Fruit fly (Drosophila melanogaster) whole organism, embryonic: ENCODE results near the gene PolG2.

ENCODE experiments used
- Abd-B ChIP-seq: fragments of 200-800 bp; sonication (Bioruptor generic); optimal IDR thresholded peaks from 2 replicates; lab custom pipeline; 2018; ENCODE audit warnings: missing biosample characterization, mild to moderate bottlenecking, missing genetic modification characterization, moderate library complexity
- Adf1 ChIP-seq: fragments of 200-800 bp; sonication (Bioruptor generic); IDR thresholded peaks from 2 replicates; pipeline ENCODE4 v1.3.6; 2022; ENCODE audit warnings: missing biosample characterization, missing genetic modification characterization
- CG10209 ChIP-seq: fragments of 200-800 bp; sonication (Bioruptor generic); optimal IDR thresholded peaks from 3 replicates; lab custom pipeline; 2017; ENCODE audit warnings: missing biosample characterization, mild to moderate bottlenecking, missing genetic modification characterization, missing genetic modification reagents
- CG1024 ChIP-seq: fragments of 200-800 bp; sonication (Bioruptor generic); IDR thresholded peaks from 2 replicates; pipeline ENCODE4 v1.3.6; 2022; ENCODE audit warnings: missing biosample characterization, missing genetic modification characterization
- CG10462 ChIP-seq: fragments of 200-800 bp; sonication (Bioruptor generic); optimal IDR thresholded peaks from 2 replicates; lab custom pipeline; 2016; ENCODE audit warnings: missing biosample characterization, missing genetic modification characterization
- CG12236 ChIP-seq: fragments of 200-800 bp; sonication (Bioruptor generic); optimal IDR thresholded peaks from 2 replicates; lab custom pipeline; 2016; ENCODE audit warnings: missing biosample characterization, missing genetic modification characterization
- CG12942 ChIP-seq: fragments of 200-800 bp; sonication (Bioruptor generic); optimal IDR thresholded peaks from 3 replicates; lab custom pipeline; 2016; ENCODE audit warnings: missing biosample characterization, missing genetic modification characterization
- CG13424 ChIP-seq: fragments of 200-800 bp; sonication (Bioruptor generic); optimal IDR thresholded peaks from 2 replicates; lab custom pipeline; 2019; ENCODE audit warnings: missing biosample characterization, mild to moderate bottlenecking, missing genetic modification characterization, moderate library complexity
- CG17802 ChIP-seq: fragments of 200-800 bp; sonication (Bioruptor generic); optimal IDR thresholded peaks from 2 replicates; lab custom pipeline; 2018; ENCODE audit warnings: missing biosample characterization, mild to moderate bottlenecking, missing genetic modification characterization, moderate library complexity
- CG33557 ChIP-seq: fragments of 200-800 bp; sonication (Bioruptor generic); optimal IDR thresholded peaks from 2 replicates; lab custom pipeline; 2019; ENCODE audit warnings: missing biosample characterization, mild to moderate bottlenecking, missing genetic modification characterization, moderate library complexity
- CG3407 ChIP-seq: fragments of 200-800 bp; sonication (Bioruptor generic); optimal IDR thresholded peaks from 2 replicates; lab custom pipeline; 2018; ENCODE audit warnings: missing biosample characterization, mild to moderate bottlenecking, missing genetic modification characterization
- CG4820 ChIP-seq: fragments of 200-800 bp; sonication (Bioruptor generic); optimal IDR thresholded peaks from 3 replicates; lab custom pipeline; 2016; ENCODE audit warnings: missing biosample characterization, missing genetic modification characterization
- CG5180 ChIP-seq: fragments of 200-800 bp; sonication (Bioruptor generic); optimal IDR thresholded peaks from 3 replicates; lab custom pipeline; 2017; ENCODE audit warnings: missing biosample characterization, missing genetic modification characterization, mild to moderate bottlenecking, moderate library complexity, missing genetic modification reagents
- CG6272 ChIP-seq: fragments of 200-800 bp; sonication (Bioruptor generic); IDR thresholded peaks from 2 replicates; pipeline ENCODE4 v1.3.6; 2022; ENCODE audit warnings: missing biosample characterization, missing genetic modification characterization
- CG6791 ChIP-seq: fragments of 200-800 bp; sonication (Bioruptor generic); IDR thresholded peaks from 3 replicates; pipeline ENCODE4 v1.3.6; 2022; ENCODE audit warnings: missing biosample characterization, missing genetic modification characterization; ENCODE audit not compliant: partially characterized antibody
- CG7963 ChIP-seq: fragments of 200-800 bp; sonication (Bioruptor generic); IDR thresholded peaks from 3 replicates; pipeline ENCODE4 v1.3.6; 2022; ENCODE audit warnings: missing biosample characterization, missing genetic modification characterization; ENCODE audit not compliant: partially characterized antibody
- CG8478 ChIP-seq: fragments of >200 bp; optimal IDR thresholded peaks from 2 replicates; lab custom pipeline; 2018
- CG9797 ChIP-seq: fragments of 200-800 bp; sonication (Bioruptor generic); optimal IDR thresholded peaks from 3 replicates; lab custom pipeline; 2018; ENCODE audit warnings: missing biosample characterization, mild to moderate bottlenecking, missing genetic modification characterization
- CG9817 ChIP-seq: fragments of 200-800 bp; sonication (Bioruptor generic); optimal IDR thresholded peaks from 2 replicates; lab custom pipeline; 2018; ENCODE audit warnings: missing biosample characterization, mild to moderate bottlenecking, missing genetic modification characterization, moderate library complexity
- Chrac-16 ChIP-seq: fragments of 200-800 bp; sonication (Bioruptor generic); optimal IDR thresholded peaks from 3 replicates; lab custom pipeline; 2016; ENCODE audit warnings: missing biosample characterization, missing genetic modification characterization
- HmgD ChIP-seq: fragments of 200-800 bp; sonication (Bioruptor generic); optimal IDR thresholded peaks from 3 replicates; lab custom pipeline; 2016; ENCODE audit warnings: missing biosample characterization, missing genetic modification characterization
- Hmr ChIP-seq: fragments of 200-800 bp; sonication (Bioruptor generic); optimal IDR thresholded peaks from 3 replicates; lab custom pipeline; 2017; ENCODE audit warnings: mild to moderate bottlenecking, missing biosample characterization, missing genetic modification reagents, missing genetic modification characterization
- Hr3 ChIP-seq: fragments of 200-800 bp; sonication (Bioruptor generic); optimal IDR thresholded peaks from 3 replicates; lab custom pipeline; 2016; ENCODE audit warnings: missing biosample characterization, missing genetic modification characterization
- Hr78 ChIP-seq, 2 experiments: fragments of 200-800 bp in 1 of 2; fragments of >200 bp in 1 of 2; sonication (Bioruptor generic) in 1 of 2; optimal IDR thresholded peaks; 2 replicates each; lab custom pipeline; 2017 to 2019; ENCODE audit warnings: missing biosample characterization in 2 of 2, missing genetic modification characterization in 2 of 2, mild to moderate bottlenecking in 1 of 2, moderate library complexity in 1 of 2
- NC2α ChIP-seq: fragments of 200-800 bp; sonication (Bioruptor generic); optimal IDR thresholded peaks from 2 replicates; lab custom pipeline; 2016; ENCODE audit warnings: missing biosample characterization, missing genetic modification characterization
- Pdp1 ChIP-seq, 2 experiments: fragments of 200-800 bp; sonication (Bioruptor generic); optimal IDR thresholded peaks; 3 replicates each; lab custom pipeline; 2016; ENCODE audit warnings: missing biosample characterization in 2 of 2, missing genetic modification characterization in 2 of 2, mild to moderate bottlenecking in 1 of 2, moderate library complexity in 1 of 2
- Side ChIP-seq: fragments of 200-800 bp; sonication (Bioruptor generic); optimal IDR thresholded peaks from 2 replicates; lab custom pipeline; 2016; ENCODE audit warnings: missing biosample characterization, missing genetic modification characterization
- Spps ChIP-seq: fragments of 200-800 bp; sonication (Bioruptor generic); optimal IDR thresholded peaks from 2 replicates; lab custom pipeline; 2018; ENCODE audit warnings: missing biosample characterization, mild to moderate bottlenecking, missing genetic modification characterization
- Tbp ChIP-seq: fragments of >200 bp; optimal IDR thresholded peaks from 2 replicates; lab custom pipeline; 2018; ENCODE audit warnings: missing biosample characterization, missing genetic modification characterization
- ara ChIP-seq: fragments of 200-800 bp; sonication (Bioruptor generic); IDR thresholded peaks from 2 replicates; pipeline ENCODE4 v1.3.6; 2022; ENCODE audit warnings: missing biosample characterization, missing genetic modification characterization
- bab2 ChIP-seq: fragments of 200-800 bp; sonication (Bioruptor generic); optimal IDR thresholded peaks from 2 replicates; lab custom pipeline; 2016; ENCODE audit warnings: missing biosample characterization, missing genetic modification characterization
- bcd ChIP-seq: fragments of 200-800 bp; sonication (Bioruptor generic); optimal IDR thresholded peaks from 2 replicates; lab custom pipeline; 2017; ENCODE audit warnings: missing biosample characterization, mild to moderate bottlenecking, missing genetic modification characterization
- chm ChIP-seq: fragments of 200-800 bp; sonication (Bioruptor generic); IDR thresholded peaks from 2 replicates; pipeline ENCODE4 v1.3.6; 2022; ENCODE audit warnings: missing biosample characterization, missing genetic modification characterization
- dysf ChIP-seq: fragments of 200-800 bp; sonication (Bioruptor generic); IDR thresholded peaks from 3 replicates; pipeline ENCODE4 v1.3.6; 2022; ENCODE audit warnings: missing biosample characterization, missing genetic modification characterization
- en ChIP-seq: fragments of 200-800 bp; sonication (Bioruptor generic); optimal IDR thresholded peaks from 2 replicates; lab custom pipeline; 2016; ENCODE audit warnings: missing biosample characterization, missing genetic modification characterization
- fd102C ChIP-seq: fragments of 200-800 bp; sonication (Bioruptor generic); optimal IDR thresholded peaks from 2 replicates; lab custom pipeline; 2018; ENCODE audit warnings: missing biosample characterization, mild to moderate bottlenecking, missing genetic modification characterization, moderate library complexity
- fu2 ChIP-seq: fragments of 200-800 bp; sonication (Bioruptor generic); optimal IDR thresholded peaks from 2 replicates; lab custom pipeline; 2016; ENCODE audit warnings: missing biosample characterization, missing genetic modification characterization
- gfzf ChIP-seq: fragments of 200-800 bp; sonication (Bioruptor generic); optimal IDR thresholded peaks from 2 replicates; lab custom pipeline; 2016; ENCODE audit warnings: missing biosample characterization, mild to moderate bottlenecking, missing genetic modification characterization, moderate library complexity
- grn ChIP-seq: fragments of 200-800 bp; sonication (Bioruptor generic); optimal IDR thresholded peaks from 3 replicates; lab custom pipeline; 2017; ENCODE audit warnings: missing biosample characterization, missing genetic modification characterization
- gro ChIP-seq: fragments of 200-800 bp; sonication (Bioruptor generic); optimal IDR thresholded peaks from 2 replicates; lab custom pipeline; 2016; ENCODE audit warnings: missing biosample characterization, missing genetic modification characterization
- ham ChIP-seq: fragments of 200-800 bp; sonication (Bioruptor generic); IDR thresholded peaks from 2 replicates; pipeline ENCODE4 v1.3.6; 2022; ENCODE audit warnings: missing biosample characterization, missing genetic modification characterization
- hkb ChIP-seq, 2 experiments: fragments of 200-800 bp in 1 of 2; fragments of >200 bp in 1 of 2; sonication (Bioruptor generic) in 1 of 2; IDR thresholded peaks in 1 of 2; optimal IDR thresholded peaks in 1 of 2; 2 replicates each; pipeline versions ENCODE4 v1.3.6 to Lab custom; 2017 to 2022; ENCODE audit warnings: missing biosample characterization in 1 of 2, missing genetic modification characterization in 1 of 2
- jumu ChIP-seq: fragments of 200-800 bp; sonication (Bioruptor generic); optimal IDR thresholded peaks from 3 replicates; lab custom pipeline; 2016; ENCODE audit warnings: missing biosample characterization, missing genetic modification characterization
- row ChIP-seq: fragments of 200-800 bp; sonication (Bioruptor generic); IDR thresholded peaks from 3 replicates; pipeline ENCODE4 v1.3.6; 2022; ENCODE audit warnings: missing biosample characterization, missing genetic modification characterization
- slbo ChIP-seq: fragments of 200-800 bp; sonication (Bioruptor generic); IDR thresholded peaks from 2 replicates; pipeline ENCODE4 v1.3.6; 2022; ENCODE audit warnings: missing biosample characterization, missing genetic modification characterization
- tap ChIP-seq: fragments of 200-800 bp; optimal IDR thresholded peaks from 3 replicates; lab custom pipeline; 2019; ENCODE audit warnings: missing biosample characterization, mild to moderate bottlenecking, missing genetic modification characterization, moderate library complexity
- unc-4 ChIP-seq: fragments of 200-800 bp; sonication (Bioruptor generic); IDR thresholded peaks from 2 replicates; pipeline ENCODE4 v1.3.6; 2022; ENCODE audit warnings: missing biosample characterization, missing genetic modification characterization; ENCODE audit not compliant: partially characterized antibody
- z ChIP-seq: fragments of 200-800 bp; sonication (Bioruptor generic); IDR thresholded peaks from 3 replicates; pipeline ENCODE4 v1.3.6; 2022; ENCODE audit warnings: missing biosample characterization, missing genetic modification characterization
- zen2 ChIP-seq: fragments of 200-800 bp; sonication (Bioruptor generic); IDR thresholded peaks from 3 replicates; pipeline ENCODE4 v1.3.6; 2022; ENCODE audit warnings: missing biosample characterization, missing genetic modification characterization; ENCODE audit not compliant: partially characterized antibody

The PolG2 gene

dm6 chr2L:13783264-13784154, 49.4 kb downstream of the PolG2 start, which contains the start of gene Eato (continued):
- TF ChIP-seq gfzf (GFP tag; lab: Kevin White, UChicago) (peak; percentile 25), fu2 (GFP tag; lab: Kevin White, UChicago) (peak; percentile 16), CG33557 (GFP tag; lab: Kevin White, UChicago) (peak; percentile 8), CG9817 (tag; lab: Kevin White, UChicago) (no peak), ara (GFP tag; lab: Robert Waterston, UW) (no peak), CG5180 (GFP tag; lab: Kevin White, UChicago) (no peak), zen2 (peak; percentile 50; the same call in 2 of the 3 replicates), CG17802 (peak; percentile 35), slbo (GFP tag; lab: Robert Waterston, UW) (peak; percentile 55), jumu (no peak), chm (GFP tag; lab: Robert Waterston, UW) (no peak), CG3407 (GFP tag; lab: Kevin White, UChicago) (no peak), bab2 (GFP tag; lab: Kevin White, UChicago) (no peak), Side (GFP tag; lab: Kevin White, UChicago) (no peak), CG7963 (peak; percentile 47; the same call in 1 of the 3 replicates), gro (GFP tag; lab: Kevin White, UChicago) (no peak), CG12942 (GFP tag; lab: Kevin White, UChicago) (no peak), Spps (no peak), Chrac-16 (GFP tag; lab: Kevin White, UChicago) (peak; percentile 0), Hmr (GFP tag; lab: Kevin White, UChicago) (no peak), hkb (optimal IDR thresholded peaks at IDR 0.05; lab: Kevin White, UChicago) (no peak), hkb (GFP tag; IDR thresholded peaks at IDR 0.05; lab: Robert Waterston, UW) (no peak), grn (no peak), fd102C (GFP tag; lab: Kevin White, UChicago) (no peak), ham (GFP tag; lab: Robert Waterston, UW) (no peak), CG4820 (no peak), unc-4 (GFP tag; lab: Robert Waterston, UW) (peak; percentile 55), z (no peak), Adf1 (GFP tag; lab: Robert Waterston, UW) (no peak), Hr3 (GFP tag; lab: Kevin White, UChicago) (peak; percentile 4), tap (tag; lab: Kevin White, UChicago) (no peak), CG1024 (GFP tag; lab: Robert Waterston, UW) (peak; percentile 19; the same call in 1 of the 2 replicates), CG6272 (GFP tag; lab: Robert Waterston, UW) (no peak), row (peak; percentile 73), CG9797 (GFP tag; lab: Kevin White, UChicago) (no peak), HmgD (no peak), CG10209 (GFP tag; lab: Kevin White, UChicago) (no peak), CG6791 (GFP tag; lab: Robert Waterston, UW) (peak; percentile 44; the same call in 2 of the 3 replicates), NC2α (GFP tag; lab: Kevin White, UChicago) (no peak), CG13424 (tag; lab: Kevin White, UChicago) (peak; percentile 16), CG8478 (lab: Kevin White, UChicago) (no peak), Tbp (GFP tag; lab: Kevin White, UChicago) (no peak), en (no peak), CG10462 (GFP tag; lab: Kevin White, UChicago) (no peak), Pdp1 (GFP tag; optimal IDR thresholded peaks at IDR 0.05; lab: Kevin White, UChicago) (no peak), bcd (no peak), CG12236 (no peak), Abd-B (GFP tag; lab: Kevin White, UChicago) (no peak), Hr78 (GFP tag; optimal IDR thresholded peaks at IDR 0.05; lab: Kevin White, UChicago) (no peak), dysf (no peak)
